Worm (Caenorhabditis elegans) whole organism, L1 larva: Measurements from ENCODE around the gene zipt-3.

Source experiments
- C16A3.4 ChIP-seq: fragments of 150-350 bp; optimal IDR thresholded peaks from 2 replicates; lab custom pipeline; 2014; ENCODE audit warnings: missing biosample characterization, missing genetic modification characterization
- C34B4.2 ChIP-seq: sonication (generic microtip); optimal IDR thresholded peaks from 2 replicates; lab custom pipeline; 2017; ENCODE audit warnings: mild to moderate bottlenecking, missing genetic modification characterization, missing compliant biosample characterization
- aha-1 ChIP-seq: fragments of 150-350 bp; optimal IDR thresholded peaks from 2 replicates; lab custom pipeline; 2014; ENCODE audit warnings: missing biosample characterization, missing genetic modification characterization
- blmp-1 ChIP-seq: fragments of 150-350 bp; optimal IDR thresholded peaks from 2 replicates; lab custom pipeline; 2014; ENCODE audit warnings: missing biosample characterization, missing genetic modification characterization
- ceh-63 ChIP-seq: fragments of 200-800 bp; sonication (Bioruptor generic); optimal IDR thresholded peaks from 2 replicates; lab custom pipeline; 2018; ENCODE audit warnings: mild to moderate bottlenecking, missing genetic modification characterization, missing compliant biosample characterization
- ceh-8 ChIP-seq: fragments of 200-800 bp; sonication (Bioruptor generic); optimal IDR thresholded peaks from 2 replicates; lab custom pipeline; 2018; ENCODE audit warnings: mild to moderate bottlenecking, missing genetic modification characterization, moderate library complexity, missing compliant biosample characterization
- egl-13 ChIP-seq: sonication (generic microtip); optimal IDR thresholded peaks from 2 replicates; lab custom pipeline; 2016; ENCODE audit warnings: missing genotype, missing genetic modification reagents, missing genetic modification characterization, missing compliant biosample characterization
- elt-3 ChIP-seq, 6 experiments: fragments of 150-350 bp in 1 of 6; sonication (generic microtip); optimal IDR thresholded peaks; 2 replicates each; lab custom pipeline; 2017 to 2018; ENCODE audit warnings: missing biosample characterization in 6 of 6, missing genetic modification characterization in 6 of 6, inconsistent platforms in 1 of 6
- fkh-10 ChIP-seq: sonication (generic microtip); optimal IDR thresholded peaks from 2 replicates; lab custom pipeline; 2017; ENCODE audit warnings: missing biosample characterization, missing genetic modification reagents, missing genetic modification characterization
- fos-1 ChIP-seq: fragments of 150-350 bp; optimal IDR thresholded peaks from 2 replicates; lab custom pipeline; 2014; ENCODE audit warnings: missing biosample characterization, missing genetic modification characterization
- lin-14 ChIP-seq: fragments of 200-800 bp; sonication (Bioruptor generic); optimal IDR thresholded peaks from 2 replicates; lab custom pipeline; 2018; ENCODE audit warnings: mild to moderate bottlenecking, missing genetic modification characterization, moderate library complexity, missing compliant biosample characterization
- lin-35 ChIP-seq, 2 experiments: fragments of 150-350 bp; optimal IDR thresholded peaks; 2 replicates each; lab custom pipeline; 2014; ENCODE audit warnings: missing biosample characterization in 2 of 2, missing genetic modification characterization in 2 of 2, missing genetic modification reagents in 2 of 2
- lin-39 ChIP-seq: fragments of 150-350 bp; optimal IDR thresholded peaks from 2 replicates; lab custom pipeline; 2014; ENCODE audit warnings: missing biosample characterization, missing genetic modification reagents, missing genetic modification characterization
- mep-1 ChIP-seq: fragments of 150-350 bp; optimal IDR thresholded peaks from 2 replicates; lab custom pipeline; 2014; ENCODE audit warnings: missing biosample characterization, missing genetic modification characterization
- nhr-11 ChIP-seq: fragments of 150-350 bp; optimal IDR thresholded peaks from 2 replicates; lab custom pipeline; 2014; ENCODE audit warnings: missing biosample characterization, missing genetic modification characterization
- nhr-20 ChIP-seq: sonication (generic microtip); optimal IDR thresholded peaks from 2 replicates; lab custom pipeline; 2016; ENCODE audit warnings: mild to moderate bottlenecking, missing genetic modification characterization, missing compliant biosample characterization
- nhr-71 ChIP-seq: sonication (generic microtip); optimal IDR thresholded peaks from 2 replicates; lab custom pipeline; 2016; ENCODE audit warnings: mild to moderate bottlenecking, missing genetic modification characterization, moderate library complexity, missing compliant biosample characterization
- nhr-84 ChIP-seq: sonication (generic microtip); optimal IDR thresholded peaks from 2 replicates; lab custom pipeline; 2017; ENCODE audit warnings: missing biosample characterization, missing genetic modification characterization
- nhr-85 ChIP-seq: sonication (generic microtip); peaks from one replicate; lab custom pipeline; 2016; ENCODE audit warnings: missing genetic modification characterization, inconsistent platforms, missing compliant biosample characterization
- nhr-90 ChIP-seq: sonication (generic microtip); optimal IDR thresholded peaks from 2 replicates; lab custom pipeline; 2016; ENCODE audit warnings: mild to moderate bottlenecking, missing genetic modification characterization, missing compliant biosample characterization; ENCODE audit not compliant: poor library complexity
- rnt-1 ChIP-seq: sonication (generic microtip); optimal IDR thresholded peaks from 2 replicates; lab custom pipeline; 2016; ENCODE audit warnings: mild to moderate bottlenecking, missing genetic modification characterization, moderate library complexity, missing compliant biosample characterization
- snu-23 ChIP-seq: sonication (generic microtip); optimal IDR thresholded peaks from 2 replicates; lab custom pipeline; 2016; ENCODE audit warnings: missing genetic modification characterization, missing compliant biosample characterization
- sup-37 ChIP-seq: fragments of 200-800 bp; sonication (Bioruptor generic); optimal IDR thresholded peaks from 2 replicates; lab custom pipeline; 2018; ENCODE audit warnings: mild to moderate bottlenecking, missing genetic modification characterization, missing compliant biosample characterization
- unc-98 ChIP-seq: fragments of 200-800 bp; sonication (Bioruptor generic); IDR thresholded peaks from 2 replicates; pipeline ENCODE4 v1.3.6; 2022; ENCODE audit warnings: missing genetic modification characterization, missing compliant biosample characterization

zipt-3 gene

ce11 chrII:5765318-5765717, 47.4 kb downstream of the zipt-3 start, which contains the start of gene ifb-1:
Gene ifb-1 (plus strand): TSS chrII:5765618.
- TF ChIP-seq ceh-63 (GFP tag; lab: Kevin White, UChicago): no peak
- TF ChIP-seq nhr-90 (tag; lab: Kevin White, UChicago): no peak
- TF ChIP-seq sup-37 (GFP tag; lab: Kevin White, UChicago): no peak
- TF ChIP-seq ceh-8 (GFP tag; lab: Kevin White, UChicago): no peak
- no peak for TF ChIP-seq fkh-10 (GFP tag; lab: Kevin White, UChicago)
- TF ChIP-seq lin-39 (tag; lab: Kevin White, UChicago): no peak
- no peak for TF ChIP-seq C16A3.4 (tag; lab: Kevin White, UChicago)
- no peak for TF ChIP-seq C34B4.2 (tag; lab: Kevin White, UChicago)
- no peak for TF ChIP-seq egl-13
- TF ChIP-seq, all 84 proteins: peak for 0

DNA sequence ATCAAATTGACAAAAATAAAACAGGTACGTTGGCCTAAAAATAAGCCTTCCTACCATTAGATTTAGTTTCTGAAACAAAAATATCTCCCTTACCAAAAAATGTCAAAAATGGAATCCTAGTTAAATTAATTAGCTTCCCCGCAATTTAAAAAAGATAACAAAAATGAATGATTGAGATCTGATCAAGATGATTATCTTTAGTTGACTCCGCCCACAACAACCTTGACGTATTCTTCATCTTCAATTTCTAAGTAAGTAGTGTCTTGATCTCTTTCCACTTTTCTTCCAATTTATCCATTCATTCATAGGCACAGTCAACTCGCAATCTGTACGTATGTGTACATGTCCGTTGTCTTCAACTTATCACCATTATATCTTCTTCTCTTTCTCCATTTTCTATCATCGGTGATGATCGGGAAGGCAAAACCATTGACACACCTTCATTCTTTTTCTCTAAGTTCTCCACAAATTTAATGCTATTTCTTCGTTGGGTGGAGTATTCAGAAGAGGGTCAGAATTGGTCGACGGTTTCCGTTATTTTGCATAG, 50.4 kb downstream of the zipt-3 start:
- TF ChIP-seq nhr-71 (peak; percentile 3), nhr-85 (tag; lab: Kevin White, UChicago) (peak; percentile 88), aha-1 (tag; lab: Kevin White, UChicago) (no peak), fos-1 (tag; lab: Kevin White, UChicago) (no peak), snu-23 (GFP tag; lab: Kevin White, UChicago) (peak; percentile 36), nhr-20 (peak; percentile 34), blmp-1 (tag; lab: Kevin White, UChicago) (peak; percentile 44), nhr-11 (tag; lab: Kevin White, UChicago) (no peak), lin-35 (GFP tag; optimal IDR thresholded peaks at IDR 0.05; lab: Kevin White, UChicago) (no peak), lin-14 (peak; percentile 67), lin-39 (tag; lab: Kevin White, UChicago) (peak; percentile 41), unc-98 (GFP tag; lab: Robert Waterston, UW) (no peak), nhr-84 (tag; lab: Kevin White, UChicago) (no peak), ceh-8 (GFP tag; lab: Kevin White, UChicago) (no peak), rnt-1 (tag; lab: Kevin White, UChicago) (peak; percentile 12), mep-1 (tag; lab: Kevin White, UChicago) (peak; percentile 40), elt-3 (tag; optimal IDR thresholded peaks at IDR 0.05; lab: Kevin White, UChicago) (peak in 2 of 6 experiments; percentile 19 to 59)
